Worm (Caenorhabditis elegans): ENCODE data around the gene ser-6.

Gene ser-6

DNA sequence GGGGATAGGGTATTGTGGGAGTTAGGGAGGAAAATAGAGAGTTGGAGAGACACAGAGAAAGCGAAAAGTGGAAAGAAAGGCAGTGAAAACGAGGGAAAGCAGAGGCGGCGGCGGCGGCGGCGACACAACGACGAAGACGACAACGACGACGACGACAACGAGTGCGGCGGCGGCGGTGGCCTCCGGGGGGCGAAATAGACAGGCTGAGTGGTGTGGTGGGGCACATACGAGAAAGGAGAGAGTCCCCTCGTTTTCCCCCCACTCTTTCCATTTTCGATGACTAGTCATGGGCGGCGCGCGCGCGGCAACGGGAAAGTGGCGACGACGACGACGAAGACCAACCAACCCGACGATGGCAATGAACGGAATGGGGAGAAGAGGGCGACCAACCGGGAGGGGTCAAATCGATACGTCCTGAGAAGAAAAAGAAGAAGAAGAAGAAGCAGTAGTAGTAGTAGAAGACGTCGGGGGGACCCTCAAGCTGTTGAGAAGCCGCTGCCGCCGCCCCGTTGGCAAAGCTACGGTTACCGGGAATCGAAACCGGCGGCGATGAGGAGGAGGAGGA lies 38.8 kb downstream of the ser-6 start:
- TF ChIP-seq lag-1 (GFP tag; IDR thresholded peaks at IDR 0.05), result no peak
- TF ChIP-seq nhr-179 (tag; optimal IDR thresholded peaks at IDR 0.05), result no peak
- no peak for TF ChIP-seq ztf-25 (GFP tag; IDR thresholded peaks at IDR 0.05)
- no peak for TF ChIP-seq K11D2.4 (GFP tag; IDR thresholded peaks at IDR 0.05)
- TF ChIP-seq Y56A3A.18 (GFP tag; IDR thresholded peaks at IDR 0.05), result no peak
- TF ChIP-seq nhr-80 (tag; optimal IDR thresholded peaks at IDR 0.05), result no peak
- TF ChIP-seq nfyb-1 (GFP tag; IDR thresholded peaks at IDR 0.05), result 0 out of 2 replicates have a peak, but pooled peaks have one; percentile 33
- no peak for TF ChIP-seq bed-1 (GFP tag; IDR thresholded peaks at IDR 0.05)
- TF ChIP-seq sdz-38 (tag; optimal IDR thresholded peaks at IDR 0.05), result no peak
- TF ChIP-seq lin-54 (GFP tag; optimal IDR thresholded peaks at IDR 0.05), result no peak
- no peak for TF ChIP-seq B0261.1 (tag; optimal IDR thresholded peaks at IDR 0.05)
- no peak for TF ChIP-seq F22D6.2 (tag; optimal IDR thresholded peaks at IDR 0.05)
- no peak for TF ChIP-seq F10E7.11 (tag; optimal IDR thresholded peaks at IDR 0.05)
- no peak for TF ChIP-seq F52B5.7 (tag; optimal IDR thresholded peaks at IDR 0.05)
- no peak for TF ChIP-seq sptf-2 (GFP tag; optimal IDR thresholded peaks at IDR 0.05)
- peak; percentile 85 for TF ChIP-seq egrh-3 (GFP tag; IDR thresholded peaks at IDR 0.05)
- TF ChIP-seq him-1 (tag; optimal IDR thresholded peaks at IDR 0.05), result no peak
- TF ChIP-seq F33H1.4 (GFP tag; IDR thresholded peaks at IDR 0.05), result no peak
- TF ChIP-seq F57A8.1 (GFP tag; optimal IDR thresholded peaks at IDR 0.05), result no peak
- no peak for TF ChIP-seq gei-17 (GFP tag; optimal IDR thresholded peaks at IDR 0.05)
- TF ChIP-seq madf-10 (tag; optimal IDR thresholded peaks at IDR 0.05), result peak; percentile 98
- no peak for TF ChIP-seq unc-130 (GFP tag; optimal IDR thresholded peaks at IDR 0.05)
- no peak for TF ChIP-seq ZK185.1 (tag; optimal IDR thresholded peaks at IDR 0.05; ENCODE audit: poor library complexity, severe bottlenecking)
- TF ChIP-seq D2030.7 (GFP tag; IDR thresholded peaks at IDR 0.05), result no peak
- TF ChIP-seq egl-44 (GFP tag; IDR thresholded peaks at IDR 0.05), result 0 out of 2 replicates have a peak, but pooled peaks have one; percentile 7
- TF ChIP-seq fkh-3 (tag; optimal IDR thresholded peaks at IDR 0.05), result no peak
- TF ChIP-seq hrde-1 (tag; optimal IDR thresholded peaks at IDR 0.05; ENCODE audit: borderline replicate concordance), result no peak
- TF ChIP-seq rcor-1 (GFP tag; IDR thresholded peaks at IDR 0.05), result peak; percentile 12; the same call in 1 of the 2 replicates
- TF ChIP-seq hmg-20 (GFP tag; IDR thresholded peaks at IDR 0.05), result no peak
- 0 out of 2 replicates have a peak, but pooled peaks have one; percentile 27 for TF ChIP-seq hmg-1.2 (GFP tag; IDR thresholded peaks at IDR 0.05)
- no peak for TF ChIP-seq F49E8.2 (tag; optimal IDR thresholded peaks at IDR 0.05; ENCODE audit: insufficient read depth)
- no peak for TF ChIP-seq mes-4 (tag; optimal IDR thresholded peaks at IDR 0.05)
- TF ChIP-seq nfya-2 (GFP tag; IDR thresholded peaks at IDR 0.05), result no peak
- peak; percentile 31; the same call in 1 of the 2 replicates for TF ChIP-seq B0336.3 (GFP tag; IDR thresholded peaks at IDR 0.05)
- TF ChIP-seq tlf-1 (GFP tag; optimal IDR thresholded peaks at IDR 0.05), result no peak
- TF ChIP-seq nhr-90 (tag; optimal IDR thresholded peaks at IDR 0.05), result no peak
- no peak for TF ChIP-seq ceh-100 (GFP tag; IDR thresholded peaks at IDR 0.05)
- TF ChIP-seq die-1 (tag; optimal IDR thresholded peaks at IDR 0.05), result no peak
- TF ChIP-seq lin-40 (tag; optimal IDR thresholded peaks at IDR 0.05), result peak; percentile 38
- no peak for TF ChIP-seq ztf-6 (GFP tag; IDR thresholded peaks at IDR 0.05)
- no peak for TF ChIP-seq lsy-27 (tag; optimal IDR thresholded peaks at IDR 0.05; ENCODE audit: borderline replicate concordance, insufficient read depth)
- TF ChIP-seq athp-1 (tag; optimal IDR thresholded peaks at IDR 0.05), result no peak
- no peak for TF ChIP-seq ceh-58 (GFP tag; IDR thresholded peaks at IDR 0.05)
- TF ChIP-seq ceh-40 (GFP tag; IDR thresholded peaks at IDR 0.05), result no peak
- TF ChIP-seq zim-3 (tag; optimal IDR thresholded peaks at IDR 0.05), result no peak
- no peak for TF ChIP-seq xnd-1 (tag; optimal IDR thresholded peaks at IDR 0.05)
- TF ChIP-seq F57C9.4 (tag; optimal IDR thresholded peaks at IDR 0.05), result no peak
- TF ChIP-seq chd-7 (tag; optimal IDR thresholded peaks at IDR 0.05), result no peak
- no peak for TF ChIP-seq aptf-3 (GFP tag; IDR thresholded peaks at IDR 0.05)

Data from whole organism, young adult.